Worm (Caenorhabditis elegans): Measurements from ENCODE around the gene srh-279.
A peak's percentile ranks its signal among the peaks of the same experiment; 100 is the strongest.

srh-279 gene

ce11 chrV:16182110-16182509 is 10.1 kb upstream of the srh-279 start, which contains the start of gene srz-13:
TSS of gene srz-13 (plus strand) at chrV:16182410.
- TF ChIP-seq tbx-2 (tag; optimal IDR thresholded peaks at IDR 0.05) (no peak), snpc-4 (tag; optimal IDR thresholded peaks at IDR 0.05) (no peak), ceh-63 (GFP tag; optimal IDR thresholded peaks at IDR 0.05) (no peak), aly-2 (tag; optimal IDR thresholded peaks at IDR 0.05) (no peak), lir-3 (tag; optimal IDR thresholded peaks at IDR 0.05; ENCODE audit: poor library complexity) (no peak), fkh-10 (GFP tag; optimal IDR thresholded peaks at IDR 0.05) (no peak), pag-3 (tag; optimal IDR thresholded peaks at IDR 0.05; ENCODE audit: borderline replicate concordance, insufficient read depth) (no peak), hpl-2 (GFP tag; optimal IDR thresholded peaks at IDR 0.05) (no peak), tlp-1 (tag; optimal IDR thresholded peaks at IDR 0.05) (no peak), nhr-71 (tag; optimal IDR thresholded peaks at IDR 0.05) (no peak), fos-1 (tag; optimal IDR thresholded peaks at IDR 0.05) (no peak), F16B12.6 (tag; optimal IDR thresholded peaks at IDR 0.05) (no peak)

- TF ChIP-seq fkh-8 (tag; optimal IDR thresholded peaks at IDR 0.05) (no peak), unc-30 (tag; optimal IDR thresholded peaks at IDR 0.05) (no peak), C34B4.2 (tag; optimal IDR thresholded peaks at IDR 0.05) (no peak)
Measured at ce11 chrV:16182918-16183317, 9.3 kb upstream of the srh-279 start, which contains the start of gene srh-277. TSS of gene srh-277 (plus strand) at chrV:16183218.

ce11 chrV:16183357-16183756 is 8.9 kb upstream of the srh-279 start, which contains the start of gene srz-14:
TSS of gene srz-14 (plus strand) at chrV:16183657.
- TF ChIP-seq blmp-1 (tag; optimal IDR thresholded peaks at IDR 0.05): no peak
- no peak for TF ChIP-seq lin-15B (tag; optimal IDR thresholded peaks at IDR 0.05)
- no peak for TF ChIP-seq efl-1 (optimal IDR thresholded peaks at IDR 0.05)
- TF ChIP-seq efl-1 (GFP tag; optimal IDR thresholded peaks at IDR 0.05 in 1 of 2): no peak
- no peak for TF ChIP-seq zip-4 (GFP tag; optimal IDR thresholded peaks at IDR 0.05)

ce11 chrV:16190485-16190884 is 1.7 kb upstream of the srh-279 start, which contains the start of gene srh-281:
TSS of gene srh-281 (plus strand) at chrV:16190785.
- TF ChIP-seq fkh-8 (tag; optimal IDR thresholded peaks at IDR 0.05) (no peak), C34B4.2 (tag; optimal IDR thresholded peaks at IDR 0.05) (no peak), hpl-2 (GFP tag; optimal IDR thresholded peaks at IDR 0.05) (no peak), fos-1 (tag; optimal IDR thresholded peaks at IDR 0.05) (no peak), snpc-4 (tag; optimal IDR thresholded peaks at IDR 0.05) (no peak), fkh-10 (GFP tag; optimal IDR thresholded peaks at IDR 0.05) (no peak), ceh-88 (GFP tag; IDR thresholded peaks at IDR 0.05) (no peak), aly-2 (tag; optimal IDR thresholded peaks at IDR 0.05) (no peak), nhr-11 (tag; optimal IDR thresholded peaks at IDR 0.05) (no peak), hlh-4 (tag; optimal IDR thresholded peaks at IDR 0.05) (no peak), tlp-1 (tag; optimal IDR thresholded peaks at IDR 0.05) (no peak), hlh-17 (GFP tag; optimal IDR thresholded peaks at IDR 0.05; ENCODE audit: borderline replicate concordance) (no peak), unc-62 (GFP tag; optimal IDR thresholded peaks at IDR 0.05) (no peak), C04F5.9 (tag; optimal IDR thresholded peaks at IDR 0.05) (no peak), jun-1 (tag; optimal IDR thresholded peaks at IDR 0.05) (no peak), blmp-1 (tag; optimal IDR thresholded peaks at IDR 0.05) (no peak), dpl-1 (GFP tag; optimal IDR thresholded peaks at IDR 0.05) (no peak), nhr-237 (tag; optimal IDR thresholded peaks at IDR 0.05) (no peak)

ce11 chrV:16194639-16195038 is 2.4 kb downstream of the srh-279 start, which contains the start of gene rabr-4:
TSS of gene rabr-4 (plus strand) at chrV:16194939.
- TF ChIP-seq blmp-1 (tag; optimal IDR thresholded peaks at IDR 0.05) (peak; percentile 46), elt-3 (tag; optimal IDR thresholded peaks at IDR 0.05) (peak in 1 of 6 experiments; percentile 20), irx-1 (tag; optimal IDR thresholded peaks at IDR 0.05) (no peak)

- TF ChIP-seq C16A3.4 (tag; optimal IDR thresholded peaks at IDR 0.05) (no peak), skn-1 (tag; optimal IDR thresholded peaks at IDR 0.05) (no peak), nhr-71 (tag; optimal IDR thresholded peaks at IDR 0.05) (no peak), zag-1 (tag; optimal IDR thresholded peaks at IDR 0.05) (no peak), lin-35 (GFP tag; optimal IDR thresholded peaks at IDR 0.05) (no peak), lir-3 (tag; optimal IDR thresholded peaks at IDR 0.05; ENCODE audit: poor library complexity) (no peak), lin-39 (tag; optimal IDR thresholded peaks at IDR 0.05) (no peak), vab-15 (tag; optimal IDR thresholded peaks at IDR 0.05) (no peak), efl-3 (GFP tag; optimal IDR thresholded peaks at IDR 0.05) (no peak), tbx-2 (tag; optimal IDR thresholded peaks at IDR 0.05) (no peak), ceh-90 (tag; optimal IDR thresholded peaks at IDR 0.05) (no peak), dpl-1 (GFP tag; optimal IDR thresholded peaks at IDR 0.05) (no peak), unc-62 (GFP tag; optimal IDR thresholded peaks at IDR 0.05) (no peak), ztf-11 (tag; optimal IDR thresholded peaks at IDR 0.05) (no peak), lin-15B (tag; optimal IDR thresholded peaks at IDR 0.05) (no peak), nhr-237 (tag; optimal IDR thresholded peaks at IDR 0.05) (no peak), sox-4 (tag; optimal IDR thresholded peaks at IDR 0.05) (no peak), snu-23 (GFP tag; optimal IDR thresholded peaks at IDR 0.05) (no peak), nhr-47 (tag; optimal IDR thresholded peaks at IDR 0.05) (no peak)
Measured at ce11 chrV:16195379-16195778, 3.2 kb downstream of the srh-279 start, which contains the start of gene rabr-3. TSS of gene rabr-3 (plus strand) at chrV:16195679.
